Worm (Caenorhabditis elegans) whole organism, L2 larva: ENCODE measurements around the gene sams-1.

Experiments used
- egl-27 ChIP-seq: sonication (generic microtip); optimal IDR thresholded peaks from 3 replicates; lab custom pipeline; 2017; ENCODE audit warnings: missing biosample characterization, missing genetic modification reagents, missing genetic modification characterization
- fos-1 ChIP-seq: fragments of 150-350 bp; optimal IDR thresholded peaks from 2 replicates; lab custom pipeline; 2014; ENCODE audit warnings: missing biosample characterization, missing genetic modification characterization
- nhr-12 ChIP-seq: fragments of 150-350 bp; optimal IDR thresholded peaks from 2 replicates; lab custom pipeline; 2014; ENCODE audit warnings: missing biosample characterization, missing genetic modification characterization
- nhr-23 ChIP-seq: fragments of 150-350 bp; optimal IDR thresholded peaks from 2 replicates; lab custom pipeline; 2014; ENCODE audit warnings: missing biosample characterization, missing genetic modification reagents, missing genetic modification characterization
- ztf-4 ChIP-seq: fragments of 150-350 bp; optimal IDR thresholded peaks from 2 replicates; lab custom pipeline; 2014; ENCODE audit warnings: missing biosample characterization, missing genetic modification characterization

DNA sequence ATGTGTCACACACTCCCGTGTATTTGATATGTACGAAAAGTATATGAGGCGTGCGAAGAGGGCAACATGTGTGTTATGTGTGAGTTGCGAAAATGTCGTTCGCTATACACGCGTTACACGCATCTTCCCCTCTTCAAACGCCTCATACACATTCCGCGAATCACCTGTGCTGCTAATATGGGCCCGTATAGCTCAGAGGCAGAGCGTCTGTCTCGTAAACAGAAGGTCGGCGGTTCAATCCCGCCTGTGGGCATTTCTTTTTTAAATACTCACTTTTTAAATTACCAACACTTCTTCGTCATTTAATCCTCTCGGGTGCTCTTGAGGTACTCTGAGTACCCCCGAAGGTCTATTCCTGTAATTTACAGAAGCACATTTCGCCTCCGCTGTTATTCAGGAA lies 32.2 kb upstream of the sams-1 start:
- no peak for TF ChIP-seq ztf-4 (tag; lab: Kevin White, UChicago)
- no peak for TF ChIP-seq egl-27 (tag; lab: Kevin White, UChicago)
- TF ChIP-seq nhr-23: no peak
- TF ChIP-seq fos-1 (tag; lab: Kevin White, UChicago): no peak
- TF ChIP-seq nhr-12 (tag; lab: Kevin White, UChicago): no peak
